Worm (Caenorhabditis elegans): ENCODE measurements around the gene R02F11.9.

DNA sequence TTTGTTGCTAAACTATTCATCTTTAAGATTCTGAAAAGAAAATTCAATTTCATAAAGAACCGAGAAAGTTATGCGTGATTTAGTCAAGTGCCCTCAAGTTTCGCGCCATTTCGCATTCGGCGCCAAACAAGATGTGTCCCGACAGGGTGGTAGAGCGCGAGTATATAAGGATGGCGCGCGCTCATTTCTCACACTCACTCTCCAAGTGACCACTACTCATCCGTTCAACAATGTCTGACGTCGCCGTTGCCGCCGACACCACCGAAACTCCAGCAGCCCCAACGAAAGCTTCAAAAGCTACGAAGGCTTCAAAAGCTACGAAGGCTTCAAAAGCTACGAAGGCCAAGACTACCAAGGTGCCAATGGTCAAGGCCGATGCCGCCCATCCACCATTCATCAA is 33.1 kb upstream of the R02F11.9 start, which contains the start of gene hil-4:
- TF ChIP-seq pag-3 (tag; optimal IDR thresholded peaks at IDR 0.05; ENCODE audit: borderline replicate concordance, insufficient read depth) (no peak), lin-15B (tag; optimal IDR thresholded peaks at IDR 0.05) (no peak), ztf-4 (tag; optimal IDR thresholded peaks at IDR 0.05) (no peak)

Measured in whole organism, L1 larva.